Worm (Caenorhabditis elegans): Measurements from ENCODE around the gene clec-234.
"Not testable (repeated sequence)": the region's sequence is repeated elsewhere in the genome, so short reads cannot be mapped to it uniquely, and the experiment has no call there.

The clec-234 gene

ce11 chrV:16401519-16401918, 31.9 kb downstream of the clec-234 start, which contains the start of gene F13A7.14:
Gene F13A7.14 (plus strand): TSS chrV:16401891.
- TF ChIP-seq cog-1 (tag; optimal IDR thresholded peaks at IDR 0.05) (peak; percentile 9), flt-1 (GFP tag; IDR thresholded peaks at IDR 0.05) (peak; percentile 74), ref-1 (GFP tag; conservative IDR thresholded peaks at IDR 0.05) (no peak), ztf-23 (GFP tag; IDR thresholded peaks at IDR 0.05) (peak; percentile 81), tab-1 (GFP tag; IDR thresholded peaks at IDR 0.05) (no peak)

ce11 chrV:16399388-16399787, 34.0 kb downstream of the clec-234 start, which contains the start of gene sre-36:
Gene sre-36 (plus strand): TSS chrV:16399688.
- TF ChIP-seq ref-1 (GFP tag; conservative IDR thresholded peaks at IDR 0.05) (no peak), ztf-29 (GFP tag; IDR thresholded peaks at IDR 0.05) (no peak), flt-1 (GFP tag; IDR thresholded peaks at IDR 0.05) (no peak), tab-1 (GFP tag; IDR thresholded peaks at IDR 0.05) (no peak), T22C8.4 (GFP tag; IDR thresholded peaks at IDR 0.05) (no peak), klf-2 (GFP tag; conservative IDR thresholded peaks at IDR 0.05) (no peak), ztf-23 (GFP tag; IDR thresholded peaks at IDR 0.05) (no peak), med-1 (GFP tag; optimal IDR thresholded peaks at IDR 0.05; ENCODE audit: insufficient read depth) (no peak), cog-1 (tag; optimal IDR thresholded peaks at IDR 0.05) (no peak)

- TF ChIP-seq ztf-23 (GFP tag; IDR thresholded peaks at IDR 0.05): no peak
- TF ChIP-seq ztf-29 (GFP tag; IDR thresholded peaks at IDR 0.05): peak; percentile 30; the same call in 1 of the 2 replicates
Observed at ce11 chrV:16395739-16396138, 37.6 kb downstream of the clec-234 start, which contains the start of gene F13A7.12. Gene F13A7.12 (plus strand): TSS chrV:16396039.

- no peak for TF ChIP-seq flt-1 (GFP tag; IDR thresholded peaks at IDR 0.05)
- TF ChIP-seq tab-1 (GFP tag; IDR thresholded peaks at IDR 0.05): no peak
- TF ChIP-seq med-1 (GFP tag; optimal IDR thresholded peaks at IDR 0.05; ENCODE audit: insufficient read depth): no peak
Observed at ce11 chrV:16395131-16395530, 38.2 kb downstream of the clec-234 start, which contains the start of gene F13A7.11. Gene F13A7.11 (minus strand): TSS chrV:16395304.

- TF ChIP-seq tab-1 (GFP tag; IDR thresholded peaks at IDR 0.05) (no peak), ztf-29 (GFP tag; IDR thresholded peaks at IDR 0.05) (no peak), klf-2 (GFP tag; conservative IDR thresholded peaks at IDR 0.05) (no peak), ref-1 (GFP tag; conservative IDR thresholded peaks at IDR 0.05) (no peak), cog-1 (tag; optimal IDR thresholded peaks at IDR 0.05) (no peak), ztf-23 (GFP tag; IDR thresholded peaks at IDR 0.05) (no peak), T22C8.4 (GFP tag; IDR thresholded peaks at IDR 0.05) (no peak), flt-1 (GFP tag; IDR thresholded peaks at IDR 0.05) (no peak), med-1 (GFP tag; optimal IDR thresholded peaks at IDR 0.05; ENCODE audit: insufficient read depth) (no peak)
Observed at ce11 chrV:16393728-16394127, 39.6 kb downstream of the clec-234 start, which contains the start of gene srd-63. Gene srd-63 (minus strand): TSS chrV:16393828.

- TF ChIP-seq klf-2 (GFP tag; conservative IDR thresholded peaks at IDR 0.05) (no peak), flt-1 (GFP tag; IDR thresholded peaks at IDR 0.05) (no peak), cog-1 (tag; optimal IDR thresholded peaks at IDR 0.05) (no peak), ref-1 (GFP tag; conservative IDR thresholded peaks at IDR 0.05) (no peak), med-1 (GFP tag; optimal IDR thresholded peaks at IDR 0.05; ENCODE audit: insufficient read depth) (no peak), ztf-29 (GFP tag; IDR thresholded peaks at IDR 0.05) (no peak), T22C8.4 (GFP tag; IDR thresholded peaks at IDR 0.05) (no peak), tab-1 (GFP tag; IDR thresholded peaks at IDR 0.05) (no peak), ztf-23 (GFP tag; IDR thresholded peaks at IDR 0.05) (no peak)
Observed at ce11 chrV:16390655-16391054, 42.7 kb downstream of the clec-234 start, which contains the start of gene gst-44. Gene gst-44 (plus strand): TSS chrV:16390891.

- no peak for TF ChIP-seq klf-2 (GFP tag; conservative IDR thresholded peaks at IDR 0.05)
- no peak for TF ChIP-seq ztf-23 (GFP tag; IDR thresholded peaks at IDR 0.05)
- TF ChIP-seq ref-1 (GFP tag; conservative IDR thresholded peaks at IDR 0.05): no peak
- TF ChIP-seq med-1 (GFP tag; optimal IDR thresholded peaks at IDR 0.05; ENCODE audit: insufficient read depth): no peak
- no peak for TF ChIP-seq cog-1 (tag; optimal IDR thresholded peaks at IDR 0.05)
- TF ChIP-seq tab-1 (GFP tag; IDR thresholded peaks at IDR 0.05): no peak
- TF ChIP-seq T22C8.4 (GFP tag; IDR thresholded peaks at IDR 0.05): no peak
- no peak for TF ChIP-seq ztf-29 (GFP tag; IDR thresholded peaks at IDR 0.05)
- TF ChIP-seq flt-1 (GFP tag; IDR thresholded peaks at IDR 0.05): no peak
Observed at ce11 chrV:16388268-16388667, 45.1 kb downstream of the clec-234 start, which contains the start of gene sri-65. Gene sri-65 (minus strand): TSS chrV:16388368.

- TF ChIP-seq flt-1 (GFP tag; IDR thresholded peaks at IDR 0.05); ref-1 (GFP tag; conservative IDR thresholded peaks at IDR 0.05); klf-2 (GFP tag; conservative IDR thresholded peaks at IDR 0.05): not testable (repeated sequence)
Observed at ce11 chrV:16383729-16384128, 49.6 kb downstream of the clec-234 start, which contains the start of gene F13A7.7. Gene F13A7.7 (minus strand): TSS chrV:16383829.

ce11 chrV:16382949-16383348, 50.4 kb downstream of the clec-234 start:
- TF ChIP-seq tab-1 (GFP tag; IDR thresholded peaks at IDR 0.05) (no peak), ref-1 (GFP tag; conservative IDR thresholded peaks at IDR 0.05) (no peak), klf-2 (GFP tag; conservative IDR thresholded peaks at IDR 0.05) (no peak), cog-1 (tag; optimal IDR thresholded peaks at IDR 0.05) (no peak), med-1 (GFP tag; optimal IDR thresholded peaks at IDR 0.05; ENCODE audit: insufficient read depth) (no peak), ztf-29 (GFP tag; IDR thresholded peaks at IDR 0.05) (no peak), T22C8.4 (GFP tag; IDR thresholded peaks at IDR 0.05) (no peak), flt-1 (GFP tag; IDR thresholded peaks at IDR 0.05) (no peak), ztf-23 (GFP tag; IDR thresholded peaks at IDR 0.05) (no peak)
